Worm (Caenorhabditis elegans) whole organism, young adult: ENCODE results near the gene clec-84.

Experiments used
- D2030.7 ChIP-seq: fragments of 200-800 bp; sonication (Bioruptor generic); IDR thresholded peaks from 2 replicates; pipeline ENCODE4 v1.3.6; 2022; ENCODE audit warnings: missing genetic modification reagents, missing genetic modification characterization, missing compliant biosample characterization
- F23B12.7 ChIP-seq: sonication (generic microtip); optimal IDR thresholded peaks from 2 replicates; lab custom pipeline; 2017; ENCODE audit warnings: missing genetic modification characterization, mild to moderate bottlenecking, missing compliant biosample characterization, antibody characterized with exemption, moderate library complexity; ENCODE audit not compliant: insufficient read depth
- F33H1.4 ChIP-seq: fragments of 200-800 bp; sonication (Bioruptor generic); IDR thresholded peaks from 2 replicates; pipeline ENCODE4 v1.3.6; 2022; ENCODE audit warnings: missing genetic modification reagents, missing genetic modification characterization, missing compliant biosample characterization
- F57A8.1 ChIP-seq: fragments of 200-800 bp; sonication (Bioruptor generic); optimal IDR thresholded peaks from 2 replicates; lab custom pipeline; 2018; ENCODE audit warnings: mild to moderate bottlenecking, missing genetic modification characterization, moderate library complexity, missing compliant biosample characterization
- F57C9.4 ChIP-seq: sonication (generic microtip); optimal IDR thresholded peaks from 2 replicates; lab custom pipeline; 2017; ENCODE audit warnings: mild to moderate bottlenecking, missing genetic modification characterization, missing compliant biosample characterization
- K12H6.12 ChIP-seq: fragments of 200-800 bp; sonication (Bioruptor generic); optimal IDR thresholded peaks from 2 replicates; lab custom pipeline; 2018; ENCODE audit warnings: mild to moderate bottlenecking, missing genetic modification characterization, missing compliant biosample characterization
- T07F8.4 ChIP-seq: sonication (generic microtip); optimal IDR thresholded peaks from 2 replicates; lab custom pipeline; 2016; ENCODE audit warnings: mild to moderate bottlenecking, missing genetic modification characterization, moderate library complexity, missing compliant biosample characterization
- T26A5.8 ChIP-seq: sonication (generic microtip); optimal IDR thresholded peaks from 2 replicates; lab custom pipeline; 2016; ENCODE audit warnings: missing genetic modification characterization, missing compliant biosample characterization
- Y53F4B.3 ChIP-seq: fragments of 200-800 bp; sonication (Bioruptor generic); IDR thresholded peaks from 2 replicates; pipeline ENCODE4 v1.3.6; 2022; ENCODE audit warnings: missing genetic modification reagents, missing genetic modification characterization, missing compliant biosample characterization
- Y56A3A.18 ChIP-seq: fragments of 200-800 bp; sonication (Bioruptor generic); IDR thresholded peaks from 2 replicates; pipeline ENCODE4 v1.3.6; 2022; ENCODE audit warnings: missing genetic modification reagents, missing genetic modification characterization, missing compliant biosample characterization
- Y67H2A.10 ChIP-seq: fragments of 200-800 bp; sonication (Bioruptor generic); conservative IDR thresholded peaks from 2 replicates; pipeline ENCODE4 v1.3.6; 2022; ENCODE audit warnings: missing genetic modification reagents, missing genetic modification characterization, missing compliant biosample characterization
- atf-7 ChIP-seq: sonication (generic microtip); optimal IDR thresholded peaks from 2 replicates; lab custom pipeline; 2017; ENCODE audit warnings: mild to moderate bottlenecking, missing genetic modification characterization, missing compliant biosample characterization
- athp-1 ChIP-seq: sonication (generic microtip); optimal IDR thresholded peaks from 2 replicates; lab custom pipeline; 2017; ENCODE audit warnings: mild to moderate bottlenecking, missing genetic modification characterization, missing compliant biosample characterization
- cebp-2 ChIP-seq: fragments of 200-800 bp; sonication (Bioruptor generic); IDR thresholded peaks from 2 replicates; pipeline ENCODE4 v1.3.6; 2022; ENCODE audit warnings: missing genetic modification characterization, missing compliant biosample characterization
- ceh-100 ChIP-seq: fragments of 200-800 bp; sonication (Bioruptor generic); IDR thresholded peaks from 2 replicates; pipeline ENCODE4 v1.3.6; 2022; ENCODE audit warnings: missing genetic modification reagents, missing genetic modification characterization, missing compliant biosample characterization
- die-1 ChIP-seq: sonication (generic microtip); optimal IDR thresholded peaks from 2 replicates; lab custom pipeline; 2016; ENCODE audit warnings: missing genotype, mild to moderate bottlenecking, missing genetic modification characterization, missing compliant biosample characterization
- dpl-1 ChIP-seq: fragments of 150-350 bp; optimal IDR thresholded peaks from 2 replicates; lab custom pipeline; 2014; ENCODE audit warnings: missing biosample characterization, missing genetic modification reagents, missing genetic modification characterization
- efl-1 ChIP-seq: fragments of 150-350 bp; optimal IDR thresholded peaks from 2 replicates; lab custom pipeline; 2014; ENCODE audit warnings: missing biosample characterization, missing genetic modification reagents, missing genetic modification characterization
- him-1 ChIP-seq: sonication (generic microtip); optimal IDR thresholded peaks from 2 replicates; lab custom pipeline; 2016; ENCODE audit warnings: missing genotype, missing genetic modification reagents, missing genetic modification characterization, missing compliant biosample characterization
- hlh-26 ChIP-seq: fragments of 200-800 bp; sonication (Bioruptor generic); conservative IDR thresholded peaks from 2 replicates; pipeline ENCODE4 v1.3.6; 2022; ENCODE audit warnings: missing genetic modification reagents, missing genetic modification characterization, missing compliant biosample characterization
- let-607 ChIP-seq, 2 experiments: fragments of 200-800 bp in 1 of 2; sonication (Bioruptor generic) in 1 of 2; sonication (generic microtip) in 1 of 2; optimal IDR thresholded peaks; 2 replicates each; lab custom pipeline; 2016 to 2018; ENCODE audit warnings: mild to moderate bottlenecking in 2 of 2, missing compliant biosample characterization in 2 of 2, missing genetic modification characterization in 2 of 2, moderate library complexity in 2 of 2, missing genotype in 1 of 2
- lin-26 ChIP-seq: fragments of 200-800 bp; sonication (Bioruptor generic); IDR thresholded peaks from 2 replicates; pipeline ENCODE4 v1.3.6; 2022; ENCODE audit warnings: missing genetic modification reagents, missing genetic modification characterization, missing compliant biosample characterization
- lin-40 ChIP-seq: sonication (generic microtip); optimal IDR thresholded peaks from 2 replicates; lab custom pipeline; 2016; ENCODE audit warnings: missing genetic modification characterization, mild to moderate bottlenecking, missing compliant biosample characterization, missing genotype, missing genetic modification reagents
- lin-54 ChIP-seq: fragments of 200-800 bp; sonication (Bioruptor generic); optimal IDR thresholded peaks from 2 replicates; lab custom pipeline; 2018; ENCODE audit warnings: mild to moderate bottlenecking, missing genetic modification characterization, missing compliant biosample characterization
- lsl-1 ChIP-seq: fragments of 200-800 bp; sonication (Bioruptor generic); optimal IDR thresholded peaks from 2 replicates; lab custom pipeline; 2018; ENCODE audit warnings: mild to moderate bottlenecking, missing genetic modification characterization, moderate library complexity, missing compliant biosample characterization
- madf-10 ChIP-seq: sonication (generic microtip); optimal IDR thresholded peaks from 2 replicates; lab custom pipeline; 2016; ENCODE audit warnings: mild to moderate bottlenecking, missing genetic modification characterization, missing compliant biosample characterization
- nfyb-1 ChIP-seq: fragments of 200-800 bp; sonication (Bioruptor generic); IDR thresholded peaks from 2 replicates; pipeline ENCODE4 v1.3.6; 2022; ENCODE audit warnings: missing genetic modification reagents, missing genetic modification characterization, missing compliant biosample characterization
- nhr-179 ChIP-seq: sonication (generic microtip); optimal IDR thresholded peaks from 2 replicates; lab custom pipeline; 2016; ENCODE audit warnings: mild to moderate bottlenecking, missing genetic modification characterization, missing compliant biosample characterization
- pbrm-1 ChIP-seq: fragments of 200-800 bp; sonication (Bioruptor generic); IDR thresholded peaks from 2 replicates; pipeline ENCODE4 v1.3.6; 2022; ENCODE audit warnings: missing genetic modification reagents, missing genetic modification characterization, missing compliant biosample characterization
- pha-4 ChIP-seq: fragments of 150-350 bp; sonication (generic microtip); optimal IDR thresholded peaks from 2 replicates; lab custom pipeline; 2014; ENCODE audit warnings: missing biosample characterization, missing genetic modification reagents, missing genetic modification characterization
- rec-8 ChIP-seq, 2 experiments: sonication (generic microtip); optimal IDR thresholded peaks; 2 replicates each; lab custom pipeline; 2016; ENCODE audit warnings: mild to moderate bottlenecking in 2 of 2, missing genetic modification characterization in 2 of 2, missing genetic modification reagents in 2 of 2, missing genotype in 2 of 2, missing biosample characterization in 1 of 2, missing compliant biosample characterization in 1 of 2, moderate library complexity in 1 of 2
- rpc-1 ChIP-seq, 2 experiments: fragments of 150-350 bp in 1 of 2; sonication (generic microtip) in 1 of 2; optimal IDR thresholded peaks; 2 replicates each; lab custom pipeline; 2014 to 2018; ENCODE audit warnings: missing biosample characterization in 1 of 2, missing genetic modification characterization in 1 of 2, missing genetic modification reagents in 1 of 2, missing genotype in 1 of 2
- sdz-38 ChIP-seq: sonication (generic microtip); optimal IDR thresholded peaks from 2 replicates; lab custom pipeline; 2016; ENCODE audit warnings: missing genotype, missing genetic modification characterization, missing compliant biosample characterization
- sea-2 ChIP-seq: fragments of 200-800 bp; sonication (Bioruptor generic); IDR thresholded peaks from 2 replicates; pipeline ENCODE4 v1.3.6; 2022; ENCODE audit warnings: missing genetic modification characterization, missing compliant biosample characterization
- snpc-1.1 ChIP-seq: sonication (generic microtip); optimal IDR thresholded peaks from 2 replicates; lab custom pipeline; 2017; ENCODE audit warnings: missing genetic modification characterization, mild to moderate bottlenecking, missing compliant biosample characterization, antibody characterized with exemption, moderate library complexity, missing genotype, missing genetic modification reagents; ENCODE audit not compliant: insufficient read depth
- snpc-3.4 ChIP-seq: sonication (generic microtip); optimal IDR thresholded peaks from 2 replicates; lab custom pipeline; 2017; ENCODE audit warnings: missing genetic modification characterization, mild to moderate bottlenecking, missing compliant biosample characterization, antibody characterized with exemption, moderate library complexity, missing genotype, missing genetic modification reagents
- snpc-4 ChIP-seq, 5 experiments: fragments of 150-350 bp in 1 of 5; sonication (generic microtip) in 4 of 5; optimal IDR thresholded peaks; 2 replicates each; lab custom pipeline; 2014 to 2018; ENCODE audit warnings: missing genetic modification characterization in 5 of 5, missing biosample characterization in 3 of 5, antibody characterized with exemption in 2 of 5, mild to moderate bottlenecking in 2 of 5, missing compliant biosample characterization in 2 of 5, missing genotype in 2 of 5, moderate library complexity in 2 of 5, missing genetic modification reagents in 1 of 5
- somi-1 ChIP-seq: fragments of 200-800 bp; sonication (Bioruptor generic); optimal IDR thresholded peaks from 2 replicates; lab custom pipeline; 2018; ENCODE audit warnings: mild to moderate bottlenecking, missing genetic modification characterization, missing compliant biosample characterization
- sptf-2 ChIP-seq: fragments of 200-800 bp; sonication (Bioruptor generic); optimal IDR thresholded peaks from 2 replicates; lab custom pipeline; 2018; ENCODE audit warnings: mild to moderate bottlenecking, missing genetic modification characterization, missing compliant biosample characterization
- tbp1 ChIP-seq: fragments of 200-800 bp; sonication (Bioruptor generic); optimal IDR thresholded peaks from 2 replicates; lab custom pipeline; 2018; ENCODE audit warnings: mild to moderate bottlenecking, missing genetic modification characterization, missing compliant biosample characterization
- tbx-9 ChIP-seq: sonication (generic microtip); optimal IDR thresholded peaks from 2 replicates; lab custom pipeline; 2016; ENCODE audit warnings: borderline replicate concordance, missing genetic modification characterization, inconsistent platforms, missing compliant biosample characterization
- ztf-22 ChIP-seq: fragments of 200-800 bp; sonication (Bioruptor generic); optimal IDR thresholded peaks from 2 replicates; lab custom pipeline; 2018; ENCODE audit warnings: mild to moderate bottlenecking, missing genetic modification characterization, moderate library complexity, missing compliant biosample characterization
- ztf-25 ChIP-seq: fragments of 200-800 bp; sonication (Bioruptor generic); IDR thresholded peaks from 2 replicates; pipeline ENCODE4 v1.3.6; 2022; ENCODE audit warnings: missing genetic modification reagents, missing genetic modification characterization, missing compliant biosample characterization
- ztf-26 ChIP-seq: sonication (generic microtip); optimal IDR thresholded peaks from 2 replicates; lab custom pipeline; 2017; ENCODE audit warnings: missing genetic modification characterization, missing compliant biosample characterization
- ztf-28 ChIP-seq: fragments of 200-800 bp; sonication (Bioruptor generic); IDR thresholded peaks from 2 replicates; pipeline ENCODE4 v1.3.6; 2022; ENCODE audit warnings: missing genetic modification reagents, missing genetic modification characterization, missing compliant biosample characterization
- ztf-3 ChIP-seq: fragments of 200-800 bp; sonication (Bioruptor generic); optimal IDR thresholded peaks from 2 replicates; lab custom pipeline; 2018; ENCODE audit warnings: mild to moderate bottlenecking, missing genetic modification characterization, missing compliant biosample characterization
- ztf-6 ChIP-seq: fragments of 200-800 bp; sonication (Bioruptor generic); IDR thresholded peaks from 2 replicates; pipeline ENCODE4 v1.3.6; 2022; ENCODE audit warnings: missing genetic modification reagents, missing genetic modification characterization, missing compliant biosample characterization

clec-84 gene

DNA sequence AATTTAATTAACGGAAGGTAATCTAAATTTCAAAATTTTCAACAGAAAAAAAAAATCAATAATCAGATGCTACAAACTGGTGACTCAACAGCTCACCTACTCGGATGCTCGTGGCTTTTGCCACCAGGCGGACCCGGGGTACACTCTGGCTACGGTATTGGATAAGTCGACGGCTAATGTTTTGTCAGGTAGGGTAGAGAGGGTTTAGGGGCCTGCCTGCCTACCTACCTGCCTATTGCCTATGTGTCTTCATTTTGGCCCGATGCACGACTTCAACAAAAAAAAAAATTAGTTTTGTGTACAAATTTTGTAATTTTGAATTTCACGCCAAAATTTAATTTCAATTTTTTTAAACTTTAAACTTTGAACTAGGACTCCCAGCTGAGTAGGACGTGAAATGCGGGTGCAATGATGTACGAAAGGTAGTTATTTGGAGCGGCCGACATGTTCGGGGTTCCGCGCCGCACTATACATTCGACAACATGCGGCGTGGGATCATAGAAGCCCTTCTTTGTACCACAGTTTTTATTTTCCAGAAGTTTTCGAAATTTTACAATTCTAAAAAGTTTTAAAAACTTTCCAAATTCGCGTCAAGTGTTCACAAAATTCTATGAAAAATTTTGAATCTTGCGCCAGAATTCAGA lies 16.7 kb upstream of the clec-84 start:
- no peak for TF ChIP-seq lin-26
- no peak for TF ChIP-seq nhr-179 (tag; lab: Kevin White, UChicago)
- TF ChIP-seq rpc-1 (optimal IDR thresholded peaks at IDR 0.05; lab: Kevin White, UChicago) = no peak
- TF ChIP-seq rpc-1 (tag; optimal IDR thresholded peaks at IDR 0.05; lab: Kevin White, UChicago) = no peak
- TF ChIP-seq F57C9.4 = no peak
- TF ChIP-seq nfyb-1 = no peak
- no peak for TF ChIP-seq madf-10
- no peak for TF ChIP-seq somi-1
- peak; percentile 5 for TF ChIP-seq lsl-1 (GFP tag; lab: Kevin White, UChicago)
- TF ChIP-seq Y67H2A.10 (GFP tag; lab: Robert Waterston, UW) = no peak
- no peak for TF ChIP-seq efl-1 (GFP tag; lab: Kevin White, UChicago)
- TF ChIP-seq him-1 (tag; lab: Kevin White, UChicago) = peak; percentile 83
- TF ChIP-seq sdz-38 (tag; lab: Kevin White, UChicago) = no peak
- TF ChIP-seq ztf-25 = no peak
- no peak for TF ChIP-seq ztf-22 (GFP tag; lab: Kevin White, UChicago)
- no peak for TF ChIP-seq T26A5.8 (tag; lab: Kevin White, UChicago)
- TF ChIP-seq K12H6.12 (tag; lab: Kevin White, UChicago) = no peak
- no peak for TF ChIP-seq hlh-26 (GFP tag; lab: Robert Waterston, UW)
- TF ChIP-seq sea-2 = no peak
- no peak for TF ChIP-seq ztf-26 (tag; lab: Kevin White, UChicago)
- peak; percentile 3 for TF ChIP-seq atf-7 (tag; lab: Kevin White, UChicago)
- TF ChIP-seq pbrm-1 (GFP tag; lab: Robert Waterston, UW) = no peak
- no peak for TF ChIP-seq rec-8 (tag; optimal IDR thresholded peaks at IDR 0.05; lab: Kevin White, UChicago)
- TF ChIP-seq snpc-1.1 (tag; lab: Kevin White, UChicago) = peak; percentile 94
- no peak for TF ChIP-seq F23B12.7 (tag; lab: Kevin White, UChicago)
- TF ChIP-seq ztf-3 = no peak
- TF ChIP-seq sptf-2 (GFP tag; lab: Kevin White, UChicago) = no peak
- TF ChIP-seq snpc-4 (GFP tag; optimal IDR thresholded peaks at IDR 0.05; lab: Kevin White, UChicago) = peak; percentile 89
- TF ChIP-seq snpc-4 (tag; optimal IDR thresholded peaks at IDR 0.05; lab: Kevin White, UChicago) = peak; percentile 77 to 95 (median 90)
- no peak for TF ChIP-seq D2030.7 (GFP tag; lab: Robert Waterston, UW)
- no peak for TF ChIP-seq die-1 (tag; lab: Kevin White, UChicago)
- no peak for TF ChIP-seq ztf-28
- no peak for TF ChIP-seq let-607 (tag; optimal IDR thresholded peaks at IDR 0.05; lab: Kevin White, UChicago)
- no peak for TF ChIP-seq Y53F4B.3 (GFP tag; lab: Robert Waterston, UW)
- TF ChIP-seq Y56A3A.18 (GFP tag; lab: Robert Waterston, UW) = no peak
- peak; percentile 76 for TF ChIP-seq snpc-3.4
- no peak for TF ChIP-seq ceh-100 (GFP tag; lab: Robert Waterston, UW)
- no peak for TF ChIP-seq pha-4 (tag; lab: Kevin White, UChicago)
- TF ChIP-seq tbx-9 (tag; lab: Kevin White, UChicago) = no peak
- TF ChIP-seq F57A8.1 = no peak
- peak; percentile 37 for TF ChIP-seq tbp1 (GFP tag; lab: Kevin White, UChicago)
- TF ChIP-seq ztf-6 (GFP tag; lab: Robert Waterston, UW) = no peak
- no peak for TF ChIP-seq cebp-2 (GFP tag; lab: Robert Waterston, UW)
- no peak for TF ChIP-seq lin-54 (GFP tag; lab: Kevin White, UChicago)
- TF ChIP-seq T07F8.4 (tag; lab: Kevin White, UChicago) = no peak
- no peak for TF ChIP-seq F33H1.4 (GFP tag; lab: Robert Waterston, UW)
- TF ChIP-seq lin-40 (tag; lab: Kevin White, UChicago) = no peak
- no peak for TF ChIP-seq athp-1 (tag; lab: Kevin White, UChicago)
- no peak for TF ChIP-seq dpl-1 (GFP tag; lab: Kevin White, UChicago)
